Worm (Caenorhabditis elegans): ENCODE results near the gene C54D1.7.

- TF ChIP-seq lsy-2 (tag; optimal IDR thresholded peaks at IDR 0.05) = no peak
- TF ChIP-seq nhr-12 (tag; optimal IDR thresholded peaks at IDR 0.05) = no peak
- TF ChIP-seq ztf-11 (tag; optimal IDR thresholded peaks at IDR 0.05) = no peak
- TF ChIP-seq unc-39 (tag; optimal IDR thresholded peaks at IDR 0.05) = no peak
- no peak for TF ChIP-seq ces-1 (GFP tag; optimal IDR thresholded peaks at IDR 0.05)
- no peak for TF ChIP-seq ham-2 (GFP tag; optimal IDR thresholded peaks at IDR 0.05)
- TF ChIP-seq mab-5 (tag; optimal IDR thresholded peaks at IDR 0.05) = no peak
- no peak for TF ChIP-seq nhr-237 (tag; optimal IDR thresholded peaks at IDR 0.05)
- no peak for TF ChIP-seq pha-4 (tag; optimal IDR thresholded peaks at IDR 0.05)
- TF ChIP-seq snpc-4 (tag; optimal IDR thresholded peaks at IDR 0.05) = no peak
- TF ChIP-seq hlh-1 (tag; optimal IDR thresholded peaks at IDR 0.05) = no peak
- no peak for TF ChIP-seq lin-13 (tag; optimal IDR thresholded peaks at IDR 0.05)
Measured at ce11 chrX:7106103-7106502, 49.7 kb downstream of the C54D1.7 start, which contains the start of gene C36B7.2.
